Worm (Caenorhabditis elegans): Measurements from ENCODE around the gene prdx-2.
A peak's percentile ranks its signal among the peaks of the same experiment; 100 is the strongest.

Gene prdx-2

DNA sequence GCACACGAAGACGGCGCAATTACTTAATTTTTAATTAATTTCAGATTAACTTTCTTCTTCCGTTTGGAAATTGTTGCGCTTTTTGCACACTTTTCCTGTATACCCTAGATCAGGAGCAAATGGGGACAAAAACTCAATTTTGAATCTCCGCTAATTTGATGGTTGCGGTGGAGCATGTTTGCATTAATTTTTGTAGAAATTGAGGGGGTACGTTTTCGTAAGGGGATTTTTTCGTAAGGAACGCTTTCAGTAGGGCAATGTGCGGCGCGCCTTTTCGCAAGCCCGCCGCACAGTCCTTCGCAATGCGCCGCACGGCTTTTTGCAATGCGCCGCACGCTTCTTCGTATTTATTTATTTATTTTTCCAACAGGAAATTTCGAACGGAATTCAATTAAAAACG lies 31.6 kb upstream of the prdx-2 start:
- TF ChIP-seq ceh-2 (tag; optimal IDR thresholded peaks at IDR 0.05) (peak; percentile 22), ceh-31 (tag; optimal IDR thresholded peaks at IDR 0.05) (peak; percentile 56), unc-42 (tag; optimal IDR thresholded peaks at IDR 0.05) (peak; percentile 55), sox-2 (GFP tag; IDR thresholded peaks at IDR 0.05) (peak; percentile 42; the same call in 1 of the 2 replicates), unc-86 (tag; optimal IDR thresholded peaks at IDR 0.05) (peak; percentile 6), elt-2 (tag; optimal IDR thresholded peaks at IDR 0.05) (peak; percentile 23), ceh-45 (GFP tag; IDR thresholded peaks at IDR 0.05) (peak; percentile 66)

DNA sequence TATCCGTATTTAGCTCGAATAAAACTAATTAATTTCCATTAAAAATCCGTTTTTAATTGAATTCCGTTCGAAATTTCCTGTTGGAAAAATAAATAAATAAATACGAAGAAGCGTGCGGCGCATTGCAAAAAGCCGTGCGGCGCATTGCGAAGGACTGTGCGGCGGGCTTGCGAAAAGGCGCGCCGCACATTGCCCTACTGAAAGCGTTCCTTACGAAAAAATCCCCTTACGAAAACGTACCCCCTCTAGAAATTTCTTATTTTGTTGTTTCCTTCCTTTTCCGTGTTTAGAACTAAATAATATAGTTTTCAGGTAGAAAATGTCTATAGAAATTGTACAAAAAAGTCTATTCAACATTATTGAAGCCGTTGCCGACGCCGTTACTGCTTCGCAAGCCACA lies 27.6 kb upstream of the prdx-2 start, which contains the start of gene F09E5.8:
F09E5.8 (plus strand) TSS at position 313 of the 400 bp plus-strand sequence.
- TF ChIP-seq ceh-45 (GFP tag; IDR thresholded peaks at IDR 0.05) = peak; percentile 41; the same call in 1 of the 2 replicates

DNA sequence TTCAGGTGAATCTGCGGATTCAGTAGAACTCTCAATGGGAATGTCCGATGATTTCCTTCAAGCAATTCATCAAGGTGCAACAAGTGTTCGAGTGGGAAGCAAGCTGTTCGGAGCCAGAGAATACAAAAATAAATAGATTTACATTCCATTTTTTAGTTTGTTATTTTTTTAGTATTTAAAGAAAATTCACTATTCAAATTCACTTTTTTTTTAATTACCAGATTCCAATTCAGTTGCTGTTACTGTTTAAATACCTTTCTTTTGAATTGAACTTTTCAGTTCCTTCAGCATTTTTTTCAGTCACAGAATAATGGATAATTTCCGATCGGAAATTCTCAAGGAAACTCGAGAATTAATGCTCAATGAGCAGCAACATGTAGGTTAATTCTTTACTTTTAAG lies 26.2 kb upstream of the prdx-2 start, which contains the start of gene F09E5.7:
F09E5.7 (plus strand) TSS at position 301 of the 400 bp plus-strand sequence.
- TF ChIP-seq madf-2 (tag; optimal IDR thresholded peaks at IDR 0.05) (no peak), ceh-18 (tag; optimal IDR thresholded peaks at IDR 0.05) (no peak), syd-9 (tag; optimal IDR thresholded peaks at IDR 0.05) (no peak), ceh-34 (tag; optimal IDR thresholded peaks at IDR 0.05) (no peak), C38D4.7 (GFP tag; optimal IDR thresholded peaks at IDR 0.05) (no peak), ref-2 (tag; optimal IDR thresholded peaks at IDR 0.05) (no peak), hlh-30 (tag; optimal IDR thresholded peaks at IDR 0.05; ENCODE audit: insufficient read depth) (no peak), elt-2 (tag; optimal IDR thresholded peaks at IDR 0.05) (no peak), fkh-10 (GFP tag; optimal IDR thresholded peaks at IDR 0.05) (no peak), npax-4 (tag; optimal IDR thresholded peaks at IDR 0.05) (no peak), lim-6 (tag; optimal IDR thresholded peaks at IDR 0.05) (no peak), hlh-6 (tag; optimal IDR thresholded peaks at IDR 0.05) (no peak), rnt-1 (tag; optimal IDR thresholded peaks at IDR 0.05) (no peak), F13H6.1 (tag; optimal IDR thresholded peaks at IDR 0.05) (no peak), unc-42 (tag; optimal IDR thresholded peaks at IDR 0.05) (no peak), C08G9.2 (tag; optimal IDR thresholded peaks at IDR 0.05) (no peak), ets-4 (tag; optimal IDR thresholded peaks at IDR 0.05) (no peak), ahr-1 (tag; optimal IDR thresholded peaks at IDR 0.05) (no peak)

DNA sequence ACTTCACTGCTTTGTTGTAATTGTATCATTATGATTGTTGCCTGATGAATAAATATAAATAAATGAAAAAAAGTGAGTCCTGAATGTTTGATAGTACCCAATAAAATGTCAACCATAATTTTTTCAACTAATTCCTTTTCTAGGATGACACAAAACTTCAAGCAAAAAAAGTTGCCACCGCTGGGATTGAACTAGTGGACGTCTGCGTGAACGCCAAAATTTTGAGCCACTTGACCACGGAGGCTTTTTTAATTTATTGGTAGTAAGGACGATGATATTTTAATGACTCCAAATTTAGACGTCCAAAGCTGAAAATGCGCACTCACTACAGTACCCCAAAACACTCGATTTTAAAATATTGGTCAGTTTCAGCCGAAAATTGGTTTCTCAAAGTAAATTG lies 24.4 kb upstream of the prdx-2 start:
- peak; percentile 9 for TF ChIP-seq elt-2 (tag; optimal IDR thresholded peaks at IDR 0.05)
- TF ChIP-seq dmd-4 (tag; optimal IDR thresholded peaks at IDR 0.05; ENCODE audit: borderline replicate concordance) = no peak

DNA sequence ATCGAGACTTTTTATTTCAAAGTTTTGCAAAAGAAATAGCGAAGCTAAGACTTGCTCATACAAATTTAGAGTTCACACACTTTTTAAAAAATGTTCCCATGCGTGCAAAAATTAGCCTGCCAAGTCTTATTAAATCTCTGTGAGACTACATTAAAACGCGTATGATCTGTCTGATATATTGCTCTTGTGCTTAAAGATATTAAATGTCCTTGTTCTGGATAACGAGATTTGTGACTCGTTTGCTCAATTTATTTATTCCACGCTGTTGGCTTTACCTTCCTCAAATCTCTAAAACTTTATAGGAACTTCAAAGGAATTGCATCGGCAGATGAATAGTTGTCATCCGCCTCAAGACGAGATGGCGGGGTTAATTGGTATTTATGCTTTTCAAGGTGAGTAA lies 22.6 kb upstream of the prdx-2 start, which contains the start of gene srg-69:
srg-69 (plus strand) TSS at position 301 of the 400 bp plus-strand sequence.
- TF ChIP-seq F13H6.1 (tag; optimal IDR thresholded peaks at IDR 0.05) = no peak
- TF ChIP-seq nfya-1 (tag; optimal IDR thresholded peaks at IDR 0.05) = no peak

- no peak for TF ChIP-seq pqm-1 (tag; optimal IDR thresholded peaks at IDR 0.05)
- TF ChIP-seq nhr-232 (tag; optimal IDR thresholded peaks at IDR 0.05) = no peak
- no peak for TF ChIP-seq hlh-30 (tag; optimal IDR thresholded peaks at IDR 0.05; ENCODE audit: insufficient read depth)
- no peak for TF ChIP-seq ceh-30 (tag; optimal IDR thresholded peaks at IDR 0.05)
- no peak for TF ChIP-seq T23F11.4 (GFP tag; optimal IDR thresholded peaks at IDR 0.05)
- TF ChIP-seq pax-1 (tag; optimal IDR thresholded peaks at IDR 0.05) = no peak
- no peak for TF ChIP-seq nhr-11 (tag; optimal IDR thresholded peaks at IDR 0.05)
- TF ChIP-seq eyg-1 (tag; optimal IDR thresholded peaks at IDR 0.05) = no peak
- peak; percentile 61 for TF ChIP-seq hlh-13 (GFP tag; optimal IDR thresholded peaks at IDR 0.05)
- peak; percentile 97 for TF ChIP-seq ceh-31 (tag; optimal IDR thresholded peaks at IDR 0.05)
- no peak for TF ChIP-seq ceh-6 (GFP tag; optimal IDR thresholded peaks at IDR 0.05)
- TF ChIP-seq rnt-1 (tag; optimal IDR thresholded peaks at IDR 0.05) = peak; percentile 70
- TF ChIP-seq K09A11.1 (tag; optimal IDR thresholded peaks at IDR 0.05; ENCODE audit: insufficient read depth) = no peak
- TF ChIP-seq sdc-2 (tag; optimal IDR thresholded peaks at IDR 0.05) = peak; percentile 40
- peak; percentile 61 for TF ChIP-seq fax-1 (tag; optimal IDR thresholded peaks at IDR 0.05)
- TF ChIP-seq hlh-15 (tag; optimal IDR thresholded peaks at IDR 0.05) = peak; percentile 27
- peak; percentile 77 for TF ChIP-seq zip-5 (tag; optimal IDR thresholded peaks at IDR 0.05)
- no peak for TF ChIP-seq unc-3 (GFP tag; conservative IDR thresholded peaks at IDR 0.05)
- peak; percentile 28 for TF ChIP-seq unc-3 (tag; optimal IDR thresholded peaks at IDR 0.05)
- TF ChIP-seq ceh-9 (tag; optimal IDR thresholded peaks at IDR 0.05) = no peak
- TF ChIP-seq ceh-48 (tag; optimal IDR thresholded peaks at IDR 0.05) = peak; percentile 10
These were observed 19.8 kb upstream of the prdx-2 start, which contains the start of the genes F09E5.11 and bmy-1 for ce11 chrII:5358137-5358745. F09E5.11 (minus strand) TSS chrII:5358187. bmy-1 (plus strand) TSS chrII:5358695.

Measured in whole organism, late embryonic.